Fruit fly (Drosophila melanogaster): ENCODE results near the gene CG32069.

CG32069 gene

DNA sequence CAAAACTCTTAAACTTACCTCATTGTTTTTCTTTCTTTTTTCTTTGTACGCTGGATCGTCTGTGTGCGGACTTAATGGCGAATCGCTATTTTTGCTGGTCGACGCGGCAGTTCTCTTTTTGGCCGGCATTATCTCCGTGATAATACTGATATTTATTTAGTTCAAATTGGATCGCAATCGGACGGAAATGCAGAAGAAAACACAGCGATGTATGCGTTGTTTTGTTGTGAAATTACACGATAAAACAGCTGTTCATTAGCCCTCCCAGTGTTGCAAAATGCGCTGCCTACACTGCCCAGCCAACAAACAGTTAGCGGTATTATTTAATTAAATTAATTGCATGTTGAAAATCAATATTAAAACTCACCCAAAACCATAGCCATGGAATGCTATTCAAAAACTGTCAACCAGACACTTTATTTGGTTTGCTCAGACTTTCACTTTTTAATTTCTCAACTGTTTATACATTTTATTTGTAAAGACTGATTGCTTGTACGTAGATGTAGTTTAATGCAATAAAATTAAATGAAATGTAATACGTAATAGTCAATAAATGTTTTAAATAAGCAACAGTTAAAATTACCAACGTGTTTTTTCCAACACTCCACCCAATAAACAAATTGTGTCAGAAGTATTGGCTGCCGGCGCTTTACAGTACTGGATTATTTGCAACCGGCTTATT lies 35.7 kb upstream of the CG32069 start, which contains the start of the genes Irbp18 and APP-BP1 (continued):
- TF ChIP-seq achi (GFP tag; optimal IDR thresholded peaks at IDR 0.05) (peak; percentile 95), CG8319 (GFP tag; optimal IDR thresholded peaks at IDR 0.05) (peak; percentile 94), Ets21C (GFP tag; optimal IDR thresholded peaks at IDR 0.05) (peak; percentile 93), CG15336 (GFP tag; IDR thresholded peaks at IDR 0.05) (peak; percentile 88), fd85E (GFP tag; optimal IDR thresholded peaks at IDR 0.05) (peak; percentile 74), Sox15 (GFP tag; optimal IDR thresholded peaks at IDR 0.05) (peak; percentile 94), CG9139 (GFP tag; optimal IDR thresholded peaks at IDR 0.05) (peak; percentile 79), fd59A (GFP tag; optimal IDR thresholded peaks at IDR 0.05) (peak; percentile 92), ss (GFP tag; optimal IDR thresholded peaks at IDR 0.05) (peak in 1 of 2 experiments; percentile 90), CG4318 (GFP tag; optimal IDR thresholded peaks at IDR 0.05) (peak; percentile 93), Blimp-1 (GFP tag; optimal IDR thresholded peaks at IDR 0.05) (peak; percentile 87), CG10631 (GFP tag; optimal IDR thresholded peaks at IDR 0.05) (peak; percentile 95), CG34406 (GFP tag; optimal IDR thresholded peaks at IDR 0.05) (peak; percentile 95), CG16779 (tag; optimal IDR thresholded peaks at IDR 0.05) (peak; percentile 88), Gug (GFP tag; IDR thresholded peaks at IDR 0.05) (peak; percentile 85), Lpt (GFP tag; optimal IDR thresholded peaks at IDR 0.05) (peak; percentile 92), dsx (GFP tag; optimal IDR thresholded peaks at IDR 0.05; ENCODE audit: poor library complexity, severe bottlenecking) (peak; percentile 87), CG11902 (GFP tag; optimal IDR thresholded peaks at IDR 0.05) (peak; percentile 92), salr (GFP tag; optimal IDR thresholded peaks at IDR 0.05) (peak; percentile 87 to 96), Sox14 (GFP tag; optimal IDR thresholded peaks at IDR 0.05) (peak; percentile 97), CG11294 (GFP tag; IDR thresholded peaks at IDR 0.05) (peak; percentile 77), CG6163 (GFP tag; IDR thresholded peaks at IDR 0.05) (peak; percentile 89), CG7368 (GFP tag; optimal IDR thresholded peaks at IDR 0.05) (peak; percentile 90), CG3919 (GFP tag; optimal IDR thresholded peaks at IDR 0.05) (peak; percentile 95), Eip75B (GFP tag; optimal IDR thresholded peaks at IDR 0.05) (peak; percentile 96), vri (GFP tag; optimal IDR thresholded peaks at IDR 0.05) (peak; percentile 95), CG32006 (GFP tag; optimal IDR thresholded peaks at IDR 0.05) (peak; percentile 97)

DNA sequence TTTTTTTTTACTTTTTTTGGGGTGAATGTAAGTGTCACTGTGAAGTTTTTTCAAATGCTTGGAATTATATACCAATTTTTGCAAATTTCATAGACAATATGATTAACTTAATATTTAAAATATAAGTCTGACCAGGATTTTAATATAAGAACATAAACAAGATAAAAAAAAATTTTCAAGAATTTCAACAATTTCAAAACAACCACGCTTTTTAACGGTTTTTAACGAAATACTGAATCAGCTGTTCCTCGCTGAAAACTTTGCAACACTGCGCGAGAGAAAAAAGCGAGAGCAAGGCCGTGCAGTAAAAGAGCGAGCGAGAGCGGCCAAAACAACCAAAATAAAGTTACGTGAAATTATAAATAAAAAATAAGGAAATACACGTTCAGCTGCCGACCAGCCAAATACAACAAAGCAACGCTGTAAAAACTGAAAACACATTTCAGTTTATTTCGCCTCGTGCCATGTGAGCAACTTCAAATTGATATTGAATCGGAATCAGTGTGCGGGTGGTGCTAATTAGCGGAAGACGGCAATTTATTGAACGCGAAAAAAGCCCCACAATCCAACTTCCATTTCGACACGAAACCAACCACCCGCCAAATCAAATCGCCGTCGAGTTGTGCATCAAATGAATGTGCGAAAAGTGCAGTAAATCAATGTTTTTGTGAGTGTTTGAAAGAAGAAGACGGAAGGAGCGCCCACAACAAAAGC lies 33.9 kb upstream of the CG32069 start, which contains the start of the genes CG46439, Iyd and CG33947:
TSS of gene CG46439 (minus strand) at position 51 of the 714 bp plus-strand sequence.
TSS of gene Iyd (minus strand) at position 51 of the 714 bp plus-strand sequence.
TSS of gene CG33947 (plus strand) at position 302 of the 714 bp plus-strand sequence.
- peak; percentile 65 for TF ChIP-seq CG1621 (tag; optimal IDR thresholded peaks at IDR 0.05)
- peak; percentile 62 for TF ChIP-seq CG3032 (tag; optimal IDR thresholded peaks at IDR 0.05)
- no peak for TF ChIP-seq CG10631 (GFP tag; optimal IDR thresholded peaks at IDR 0.05)
- no peak for TF ChIP-seq CG31627 (GFP tag; optimal IDR thresholded peaks at IDR 0.05)
- TF ChIP-seq CG7368 (GFP tag; optimal IDR thresholded peaks at IDR 0.05), result peak; percentile 31
- TF ChIP-seq CG3919 (GFP tag; optimal IDR thresholded peaks at IDR 0.05), result peak; percentile 59
- peak; percentile 69 for TF ChIP-seq Lpt (GFP tag; optimal IDR thresholded peaks at IDR 0.05)
- no peak for TF ChIP-seq Hr39 (GFP tag; optimal IDR thresholded peaks at IDR 0.05)
- peak; percentile 36 for TF ChIP-seq pdm3 (GFP tag; optimal IDR thresholded peaks at IDR 0.05)
- TF ChIP-seq salr (GFP tag; optimal IDR thresholded peaks at IDR 0.05), result peak in 1 of 2 experiments; percentile 9
- peak; percentile 86 for TF ChIP-seq CG16779 (tag; optimal IDR thresholded peaks at IDR 0.05)
- TF ChIP-seq Gug (GFP tag; IDR thresholded peaks at IDR 0.05), result peak; percentile 55; the same call in 1 of the 2 replicates
- peak; percentile 55 for TF ChIP-seq CG32006 (GFP tag; optimal IDR thresholded peaks at IDR 0.05)
- TF ChIP-seq spab (GFP tag; optimal IDR thresholded peaks at IDR 0.05), result peak; percentile 70
- peak; percentile 86 for TF ChIP-seq CG6276 (GFP tag; optimal IDR thresholded peaks at IDR 0.05)
- TF ChIP-seq CG6163 (GFP tag; IDR thresholded peaks at IDR 0.05), result peak; percentile 90
- TF ChIP-seq CG8319 (GFP tag; optimal IDR thresholded peaks at IDR 0.05), result no peak
- no peak for TF ChIP-seq Sox15 (GFP tag; optimal IDR thresholded peaks at IDR 0.05)
- TF ChIP-seq cyc (GFP tag; optimal IDR thresholded peaks at IDR 0.05), result no peak
- peak; percentile 30 for TF ChIP-seq dsx (GFP tag; optimal IDR thresholded peaks at IDR 0.05; ENCODE audit: poor library complexity, severe bottlenecking)
- no peak for TF ChIP-seq fkh (GFP tag; optimal IDR thresholded peaks at IDR 0.05)
- TF ChIP-seq topi (GFP tag; optimal IDR thresholded peaks at IDR 0.05), result peak; percentile 51
- TF ChIP-seq CG4318 (GFP tag; optimal IDR thresholded peaks at IDR 0.05), result no peak
- TF ChIP-seq Ets96B (tag; optimal IDR thresholded peaks at IDR 0.05), result peak; percentile 65
- TF ChIP-seq net (GFP tag; optimal IDR thresholded peaks at IDR 0.05), result peak; percentile 30
- peak; percentile 53 for TF ChIP-seq esn (GFP tag; optimal IDR thresholded peaks at IDR 0.05)
- no peak; the same call in 1 of the 2 replicates for TF ChIP-seq CG11294 (GFP tag; IDR thresholded peaks at IDR 0.05)
- peak; percentile 71 for TF ChIP-seq Eip93F (GFP tag; optimal IDR thresholded peaks at IDR 0.05)
- peak; percentile 61 to 77 for TF ChIP-seq ss (GFP tag; optimal IDR thresholded peaks at IDR 0.05)
- TF ChIP-seq Sox102F (GFP tag; optimal IDR thresholded peaks at IDR 0.05), result peak; percentile 46
- TF ChIP-seq Eip75B (GFP tag; optimal IDR thresholded peaks at IDR 0.05), result peak; percentile 67
- peak; percentile 80 for TF ChIP-seq CG15336 (GFP tag; IDR thresholded peaks at IDR 0.05)
- no peak for TF ChIP-seq CG8632 (GFP tag; optimal IDR thresholded peaks at IDR 0.05)
- TF ChIP-seq Blimp-1 (GFP tag; optimal IDR thresholded peaks at IDR 0.05), result peak; percentile 28
- peak; percentile 80 for TF ChIP-seq CG9139 (GFP tag; optimal IDR thresholded peaks at IDR 0.05)
- TF ChIP-seq vri (GFP tag; optimal IDR thresholded peaks at IDR 0.05), result peak; percentile 79
- no peak for TF ChIP-seq Ets21C (GFP tag; optimal IDR thresholded peaks at IDR 0.05)

All from whole organism, prepupa.